Worm (Caenorhabditis elegans): Measurements from ENCODE around the gene K08B5.2.

DNA sequence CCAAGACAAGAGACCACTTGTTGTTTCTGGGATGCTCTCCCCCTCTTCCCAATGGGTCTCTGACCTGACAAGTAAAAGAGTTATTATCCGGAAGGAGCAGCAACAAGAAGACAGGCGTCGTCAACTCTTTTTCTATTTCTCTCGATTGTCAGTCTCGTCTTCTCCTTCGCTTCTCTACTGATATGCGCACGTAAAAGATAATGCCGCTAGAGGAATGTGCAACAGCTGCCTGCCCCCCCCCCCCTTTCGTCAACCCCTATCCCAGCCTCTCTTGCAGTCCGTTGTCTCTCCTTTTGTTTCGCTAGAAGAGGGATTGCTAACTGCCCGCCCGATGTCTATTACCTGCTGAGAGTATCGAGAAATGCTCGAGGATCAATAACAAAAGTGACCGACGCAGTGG, 28.1 kb downstream of the K08B5.2 start:
- TF ChIP-seq ets-4 (tag; optimal IDR thresholded peaks at IDR 0.05) (no peak), hlh-8 (tag; optimal IDR thresholded peaks at IDR 0.05) (no peak), T23F11.4 (GFP tag; optimal IDR thresholded peaks at IDR 0.05) (no peak), ama-1 (optimal IDR thresholded peaks at IDR 0.05) (no peak)

Measured in whole organism, late embryonic.